Fruit fly (Drosophila melanogaster): ENCODE measurements around the gene CG33700.

The CG33700 gene

DNA sequence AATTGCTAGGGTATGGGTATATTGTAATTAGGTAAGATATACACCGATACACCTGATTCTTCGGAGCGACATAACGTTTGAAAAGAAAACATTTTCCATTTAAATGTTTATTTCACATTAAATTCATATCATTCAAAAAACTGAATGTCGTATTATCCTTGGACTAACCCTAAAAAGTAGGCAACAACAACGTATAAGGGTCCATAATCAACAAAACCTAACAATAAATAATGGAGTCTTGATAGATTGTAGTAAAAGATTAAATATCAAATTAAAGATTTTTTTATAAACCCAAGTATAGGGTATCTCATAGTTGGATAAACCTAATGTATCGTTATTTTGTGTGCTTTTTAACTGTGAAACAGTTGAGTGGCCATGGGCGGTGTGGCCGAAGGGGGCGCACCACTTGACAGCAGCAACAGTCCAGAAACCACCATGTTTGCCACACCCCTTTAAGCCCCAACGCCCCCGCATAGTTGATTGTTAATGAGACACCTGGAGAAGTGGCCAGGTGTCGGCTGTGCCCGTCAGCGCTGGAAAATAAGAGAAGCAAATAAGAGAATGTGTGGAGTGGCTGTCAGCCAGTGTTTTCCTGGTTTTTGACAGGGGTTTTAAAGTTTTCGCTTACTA is 57.0 kb downstream of the CG33700 start (continued):
- TF ChIP-seq pros (GFP tag; optimal IDR thresholded peaks at IDR 0.05) (no peak), grau (tag; optimal IDR thresholded peaks at IDR 0.05) (peak; percentile 34), CG18619 (GFP tag; optimal IDR thresholded peaks at IDR 0.05) (peak; percentile 13), shn (GFP tag; optimal IDR thresholded peaks at IDR 0.05) (peak; percentile 15), ase (GFP tag; IDR thresholded peaks at IDR 0.05) (no peak), fd96Cb (tag; optimal IDR thresholded peaks at IDR 0.05) (peak; percentile 33), CG2202 (tag; optimal IDR thresholded peaks at IDR 0.05) (no peak), CG6175 (GFP tag; IDR thresholded peaks at IDR 0.05) (no peak), CG42726 (GFP tag; IDR thresholded peaks at IDR 0.05; ENCODE audit: partially characterized antibody) (no peak), kni (GFP tag; optimal IDR thresholded peaks at IDR 0.05) (no peak), CG12219 (GFP tag; optimal IDR thresholded peaks at IDR 0.05) (no peak), sens (GFP tag) (peak; percentile 82), CG15479 (GFP tag; optimal IDR thresholded peaks at IDR 0.05) (no peak), Abd-B (GFP tag; optimal IDR thresholded peaks at IDR 0.05) (no peak), CG4404 (GFP tag; IDR thresholded peaks at IDR 0.05) (no peak), nau (GFP tag; optimal IDR thresholded peaks at IDR 0.05) (no peak), zfh2 (GFP tag; optimal IDR thresholded peaks at IDR 0.05) (no peak), Vsx1 (GFP tag; optimal IDR thresholded peaks at IDR 0.05) (peak; percentile 14), prd (optimal IDR thresholded peaks at IDR 0.05) (no peak), prd (GFP tag; IDR thresholded peaks at IDR 0.05) (no peak), Chrac-16 (GFP tag; optimal IDR thresholded peaks at IDR 0.05) (no peak), Meics (GFP tag; optimal IDR thresholded peaks at IDR 0.05) (peak; percentile 62), CG4820 (GFP tag; optimal IDR thresholded peaks at IDR 0.05) (no peak), Atf-2 (GFP tag; optimal IDR thresholded peaks at IDR 0.05) (no peak), Sry-δ (GFP tag; optimal IDR thresholded peaks at IDR 0.05) (no peak), Ada2b (GFP tag; IDR thresholded peaks at IDR 0.05) (no peak), CG4707 (GFP tag; optimal IDR thresholded peaks at IDR 0.05) (no peak), CG10366 (GFP tag; IDR thresholded peaks at IDR 0.05) (no peak), Adf1 (GFP tag; IDR thresholded peaks at IDR 0.05) (no peak), PHDP (tag; optimal IDR thresholded peaks at IDR 0.05) (peak; percentile 30), CoRest (tag; optimal IDR thresholded peaks at IDR 0.05) (peak; percentile 61), CG17802 (tag; optimal IDR thresholded peaks at IDR 0.05) (no peak), Elba2 (GFP tag; optimal IDR thresholded peaks at IDR 0.05) (no peak), btn (GFP tag; optimal IDR thresholded peaks at IDR 0.05) (no peak), Taf1 (GFP tag; IDR thresholded peaks at IDR 0.05) (no peak), CG5953 (GFP tag; IDR thresholded peaks at IDR 0.05) (no peak), CG8290 (GFP tag; optimal IDR thresholded peaks at IDR 0.05) (no peak), CG8290 (tag; optimal IDR thresholded peaks at IDR 0.05) (peak in 1 of 2 experiments; percentile 1), CG10267 (tag; optimal IDR thresholded peaks at IDR 0.05) (peak; percentile 23), Hey (tag; optimal IDR thresholded peaks at IDR 0.05) (no peak), CG10979 (tag; optimal IDR thresholded peaks at IDR 0.05) (peak; percentile 42), row (GFP tag; IDR thresholded peaks at IDR 0.05) (peak; percentile 35; the same call in 2 of the 3 replicates), CG2875 (GFP tag; optimal IDR thresholded peaks at IDR 0.05) (no peak), slou (GFP tag; optimal IDR thresholded peaks at IDR 0.05) (no peak)

All from whole organism, embryonic.